Fruit fly (Drosophila melanogaster) whole organism, wandering third instar larva: ENCODE results near the gene Prx2.

ENCODE experiments used
- Abd-B ChIP-seq: fragments of >200 bp; optimal IDR thresholded peaks from 2 replicates; lab custom pipeline; 2017; ENCODE audit warnings: missing biosample characterization, missing genetic modification characterization
- CG32264 ChIP-seq: fragments of 200-800 bp; sonication (Bioruptor generic); optimal IDR thresholded peaks from 2 replicates; lab custom pipeline; 2016; ENCODE audit warnings: missing biosample characterization, missing genetic modification characterization
- CG9705 ChIP-seq: fragments of 200-800 bp; sonication (Bioruptor generic); optimal IDR thresholded peaks from 2 replicates; lab custom pipeline; 2018; ENCODE audit warnings: missing biosample characterization, mild to moderate bottlenecking, missing genetic modification characterization
- CrebA ChIP-seq: fragments of 200-800 bp; sonication (Bioruptor generic); optimal IDR thresholded peaks from 2 replicates; lab custom pipeline; 2016; ENCODE audit warnings: missing biosample characterization, mild to moderate bottlenecking, missing genetic modification characterization, borderline replicate concordance
- Dfd ChIP-seq: fragments of >200 bp; optimal IDR thresholded peaks from 2 replicates; lab custom pipeline; 2017; ENCODE audit warnings: missing biosample characterization, missing genetic modification characterization
- Dif ChIP-seq: fragments of 200-275, 200-300 bp; sonication (Bioruptor generic); optimal IDR thresholded peaks from 2 replicates; lab custom pipeline; 2018; ENCODE audit warnings: missing biosample characterization, missing genetic modification characterization; ENCODE audit not compliant: partially characterized antibody
- GATAd ChIP-seq: sonication (Bioruptor generic); optimal IDR thresholded peaks from 2 replicates; lab custom pipeline; 2016; ENCODE audit warnings: missing biosample characterization, missing genetic modification characterization
- HLH106 ChIP-seq: fragments of 200-800 bp; optimal IDR thresholded peaks from 3 replicates; lab custom pipeline; 2019; ENCODE audit warnings: missing biosample characterization, mild to moderate bottlenecking, missing genetic modification characterization, moderate library complexity
- Hnf4 ChIP-seq: fragments of 200-800 bp; sonication (Bioruptor generic); optimal IDR thresholded peaks from 2 replicates; lab custom pipeline; 2016; ENCODE audit warnings: missing biosample characterization, mild to moderate bottlenecking, missing genetic modification characterization
- Hr78 ChIP-seq: fragments of >200 bp; optimal IDR thresholded peaks from 2 replicates; lab custom pipeline; 2017; ENCODE audit warnings: missing biosample characterization, missing genetic modification characterization
- Hr83 ChIP-seq: fragments of 200-300 bp; sonication (Bioruptor generic); optimal IDR thresholded peaks from 2 replicates; lab custom pipeline; 2016; ENCODE audit warnings: missing biosample characterization, mild to moderate bottlenecking, missing genetic modification characterization, moderate library complexity; ENCODE audit not compliant: poor library complexity, severe bottlenecking
- Jra ChIP-seq: sonication (Bioruptor generic); optimal IDR thresholded peaks from 2 replicates; lab custom pipeline; 2016; ENCODE audit warnings: missing biosample characterization, missing genetic modification characterization
- Mio ChIP-seq: sonication (Bioruptor generic); optimal IDR thresholded peaks from 2 replicates; lab custom pipeline; 2016; ENCODE audit warnings: missing biosample characterization, missing genetic modification characterization
- Myc ChIP-seq: fragments of >200 bp; optimal IDR thresholded peaks from 2 replicates; lab custom pipeline; 2017
- N ChIP-seq: fragments of >200 bp; optimal IDR thresholded peaks from 2 replicates; lab custom pipeline; 2018; ENCODE audit warnings: missing biosample characterization, missing external identifiers, missing genetic modification characterization
- OdsH ChIP-seq: fragments of 200-800 bp; sonication (Bioruptor generic); optimal IDR thresholded peaks from 2 replicates; lab custom pipeline; 2016; ENCODE audit warnings: missing biosample characterization, mild to moderate bottlenecking, missing genetic modification characterization
- Rel ChIP-seq, 2 experiments: fragments of 200-800 bp; sonication (Bioruptor generic) in 1 of 2; optimal IDR thresholded peaks; 2 replicates in 1 of 2; 3 replicates in 1 of 2; lab custom pipeline; 2016 to 2019; ENCODE audit warnings: mild to moderate bottlenecking in 2 of 2, missing biosample characterization in 2 of 2, missing genetic modification characterization in 2 of 2, moderate library complexity in 1 of 2
- Sp1 ChIP-seq: fragments of 200-800 bp; sonication (Bioruptor generic); optimal IDR thresholded peaks from 3 replicates; lab custom pipeline; 2019; ENCODE audit warnings: missing biosample characterization, mild to moderate bottlenecking, missing genetic modification characterization, moderate library complexity
- Vsx2 ChIP-seq: fragments of 200-300, 225-300 bp; sonication (Bioruptor generic); optimal IDR thresholded peaks from 2 replicates; lab custom pipeline; 2018; ENCODE audit warnings: missing biosample characterization, missing genetic modification characterization; ENCODE audit not compliant: partially characterized antibody
- br ChIP-seq: fragments of 200-800 bp; sonication (Bioruptor generic); optimal IDR thresholded peaks from 2 replicates; lab custom pipeline; 2016; ENCODE audit warnings: missing biosample characterization, missing genetic modification characterization
- brk ChIP-seq: fragments of 200-800 bp; sonication (Bioruptor generic); optimal IDR thresholded peaks from 2 replicates; lab custom pipeline; 2016; ENCODE audit warnings: missing biosample characterization, mild to moderate bottlenecking, missing genetic modification characterization
- dl ChIP-seq, 2 experiments: fragments of 175-275, 200-275 bp in 1 of 2; fragments of 200-275 bp in 1 of 2; sonication (Bioruptor generic); optimal IDR thresholded peaks; lab custom pipeline; 2018; ENCODE audit warnings: mild to moderate bottlenecking in 2 of 2, missing biosample characterization in 2 of 2, missing genetic modification characterization in 2 of 2, moderate library complexity in 2 of 2; ENCODE audit not compliant: partially characterized antibody in 2 of 2, insufficient read depth in 1 of 2
- dmrt93B ChIP-seq: fragments of 200-800 bp; sonication (Bioruptor generic); optimal IDR thresholded peaks from 2 replicates; lab custom pipeline; 2018; ENCODE audit warnings: missing biosample characterization, mild to moderate bottlenecking, missing genetic modification characterization
- dsf ChIP-seq: sonication (Bioruptor generic); optimal IDR thresholded peaks from 2 replicates; lab custom pipeline; 2016; ENCODE audit warnings: missing biosample characterization, missing genetic modification characterization, borderline replicate concordance
- ey ChIP-seq: fragments of 200-800 bp; sonication (Bioruptor generic); optimal IDR thresholded peaks from 2 replicates; lab custom pipeline; 2016; ENCODE audit warnings: missing biosample characterization, missing genetic modification characterization
- foxo ChIP-seq, 2 experiments: fragments of 200-800 bp; sonication (Bioruptor generic); optimal IDR thresholded peaks; 2 replicates in 1 of 2; 3 replicates in 1 of 2; lab custom pipeline; 2016 to 2017; ENCODE audit warnings: missing biosample characterization in 2 of 2, missing genetic modification characterization in 2 of 2
- fru ChIP-seq: fragments of 200-800 bp; sonication (Bioruptor generic); optimal IDR thresholded peaks from 3 replicates; lab custom pipeline; 2016; ENCODE audit warnings: missing biosample characterization, mild to moderate bottlenecking, missing genetic modification characterization
- h ChIP-seq: fragments of 200-800 bp; sonication (Bioruptor generic); optimal IDR thresholded peaks from 3 replicates; lab custom pipeline; 2016; ENCODE audit warnings: missing biosample characterization, mild to moderate bottlenecking, missing genetic modification characterization
- jim ChIP-seq: fragments of 175-275, 200-325 bp; sonication (Bioruptor generic); optimal IDR thresholded peaks from 2 replicates; lab custom pipeline; 2016; ENCODE audit warnings: missing biosample characterization, mild to moderate bottlenecking, missing genetic modification characterization
- lola ChIP-seq: fragments of >200 bp; optimal IDR thresholded peaks from 2 replicates; lab custom pipeline; 2017; ENCODE audit warnings: missing biosample characterization, missing genetic modification characterization
- pan ChIP-seq: fragments of >200 bp; optimal IDR thresholded peaks from 2 replicates; lab custom pipeline; 2017
- psq ChIP-seq: fragments of 200-800 bp; sonication (Bioruptor generic); optimal IDR thresholded peaks from 3 replicates; lab custom pipeline; 2017; ENCODE audit warnings: missing biosample characterization, mild to moderate bottlenecking, missing genetic modification characterization, moderate library complexity
- rgr ChIP-seq: fragments of 200-800 bp; sonication (Bioruptor generic); optimal IDR thresholded peaks from 3 replicates; lab custom pipeline; 2016; ENCODE audit warnings: missing biosample characterization, mild to moderate bottlenecking, missing genetic modification characterization
- sage ChIP-seq: fragments of 200-800 bp; sonication (Bioruptor generic); optimal IDR thresholded peaks from 2 replicates; lab custom pipeline; 2016; ENCODE audit warnings: missing biosample characterization, mild to moderate bottlenecking, missing genetic modification characterization
- sv ChIP-seq: fragments of 200-800 bp; sonication (Bioruptor generic); optimal IDR thresholded peaks from 3 replicates; lab custom pipeline; 2016; ENCODE audit warnings: missing biosample characterization, missing genetic modification characterization
- tai ChIP-seq: sonication (Bioruptor generic); optimal IDR thresholded peaks from 2 replicates; lab custom pipeline; 2016; ENCODE audit warnings: missing biosample characterization, missing genetic modification characterization
- usp ChIP-seq: fragments of >200 bp; optimal IDR thresholded peaks from 2 replicates; lab custom pipeline; 2017; ENCODE audit warnings: missing biosample characterization, missing genetic modification characterization
- woc ChIP-seq: sonication (Bioruptor generic); optimal IDR thresholded peaks from 2 replicates; lab custom pipeline; 2016; ENCODE audit warnings: missing biosample characterization, mild to moderate bottlenecking, missing genetic modification characterization

Prx2 gene

dm6 chrX:13319376-13319883 is 10.2 kb upstream of the Prx2 start (continued):
- TF ChIP-seq psq = peak; percentile 50
- TF ChIP-seq ey = peak; percentile 15
- TF ChIP-seq dmrt93B (GFP tag; lab: Kevin White, UChicago) = peak; percentile 40

dm6 chrX:13320697-13321445 is 8.8 kb upstream of the Prx2 start:
- TF ChIP-seq Jra (no peak), lola (GFP tag; lab: Kevin White, UChicago) (no peak), GATAd (no peak), woc (no peak), N (no peak), dmrt93B (GFP tag; lab: Kevin White, UChicago) (peak; percentile 20), pan (lab: Kevin White, UChicago) (no peak), CG32264 (GFP tag; lab: Kevin White, UChicago) (no peak), brk (no peak), psq (no peak), Hr83 (no peak), dsf (GFP tag; lab: Kevin White, UChicago) (no peak), dl (GFP tag; optimal IDR thresholded peaks at IDR 0.05; lab: Kevin White, UChicago; ENCODE audit: insufficient read depth in 1 of 2, partially characterized antibody in 2 of 2) (no peak), Myc (lab: Kevin White, UChicago) (no peak), fru (GFP tag; lab: Kevin White, UChicago) (no peak), Vsx2 (GFP tag; lab: Kevin White, UChicago) (no peak), ey (no peak), jim (GFP tag; lab: Kevin White, UChicago) (no peak), sv (GFP tag; lab: Kevin White, UChicago) (no peak), Mio (GFP tag; lab: Kevin White, UChicago) (no peak), rgr (no peak), Abd-B (GFP tag; lab: Kevin White, UChicago) (no peak), h (peak; percentile 30), usp (GFP tag; lab: Kevin White, UChicago) (no peak), OdsH (GFP tag; lab: Kevin White, UChicago) (no peak), Hnf4 (GFP tag; lab: Kevin White, UChicago) (no peak), sage (no peak), Dif (GFP tag; lab: Kevin White, UChicago) (no peak), Hr78 (GFP tag; lab: Kevin White, UChicago) (no peak), br (GFP tag; lab: Kevin White, UChicago) (no peak), Rel (GFP tag; optimal IDR thresholded peaks at IDR 0.05; lab: Kevin White, UChicago) (no peak), Rel (tag; optimal IDR thresholded peaks at IDR 0.05; lab: Kevin White, UChicago) (peak; percentile 37), foxo (GFP tag; optimal IDR thresholded peaks at IDR 0.05; lab: Kevin White, UChicago) (peak in 1 of 2 experiments; percentile 34), Sp1 (GFP tag; lab: Kevin White, UChicago) (no peak), CG9705 (GFP tag; lab: Kevin White, UChicago) (no peak), tai (GFP tag; lab: Kevin White, UChicago) (no peak), Dfd (GFP tag; lab: Kevin White, UChicago) (no peak), HLH106 (tag; lab: Kevin White, UChicago) (peak; percentile 24), CrebA (GFP tag; lab: Kevin White, UChicago) (no peak)
- TF ChIP-seq, all 38 proteins: peak for 5

- TF ChIP-seq usp (GFP tag; lab: Kevin White, UChicago) (no peak), lola (GFP tag; lab: Kevin White, UChicago) (no peak), Dfd (GFP tag; lab: Kevin White, UChicago) (no peak), psq (no peak), CG32264 (GFP tag; lab: Kevin White, UChicago) (no peak), Vsx2 (GFP tag; lab: Kevin White, UChicago) (no peak), dmrt93B (GFP tag; lab: Kevin White, UChicago) (no peak), br (GFP tag; lab: Kevin White, UChicago) (no peak)
These were observed 7.2 kb upstream of the Prx2 start for dm6 chrX:13322405-13322804.
